Worm (Caenorhabditis elegans): ENCODE measurements around the gene Y71G10AR.4.

Y71G10AR.4 gene

ce11 chrIV:2177545-2177944 is 21.3 kb upstream of the Y71G10AR.4 start, which contains the start of gene hrpu-2 (continued):
- no peak for TF ChIP-seq aly-2 (tag; optimal IDR thresholded peaks at IDR 0.05)
- TF ChIP-seq lsy-2 (tag; optimal IDR thresholded peaks at IDR 0.05) = peak; percentile 25 to 90
- peak in 1 of 2 experiments; percentile 10 for TF ChIP-seq mdl-1 (tag; optimal IDR thresholded peaks at IDR 0.05)
- peak; percentile 62 for TF ChIP-seq spr-3 (GFP tag; optimal IDR thresholded peaks at IDR 0.05)
- TF ChIP-seq lin-13 (GFP tag; optimal IDR thresholded peaks at IDR 0.05) = peak; percentile 85
- TF ChIP-seq ceh-44 (GFP tag; IDR thresholded peaks at IDR 0.05) = no peak
- peak; percentile 55 for TF ChIP-seq ztf-7 (tag; optimal IDR thresholded peaks at IDR 0.05)
- TF ChIP-seq T20F7.1 (GFP tag; optimal IDR thresholded peaks at IDR 0.05) = no peak
- TF ChIP-seq ztf-11 (tag; optimal IDR thresholded peaks at IDR 0.05) = no peak
- TF ChIP-seq Y5F2A.4 (GFP tag; optimal IDR thresholded peaks at IDR 0.05) = no peak
- TF ChIP-seq zag-1 (tag; optimal IDR thresholded peaks at IDR 0.05) = no peak
- TF ChIP-seq nhr-11 (tag; optimal IDR thresholded peaks at IDR 0.05) = peak; percentile 38
- no peak for TF ChIP-seq egl-43 (GFP tag; IDR thresholded peaks at IDR 0.05)
- TF ChIP-seq rbr-2 (tag; optimal IDR thresholded peaks at IDR 0.05) = peak; percentile 79
- peak; percentile 49; the same call in 1 of the 2 replicates for TF ChIP-seq vab-7 (GFP tag; IDR thresholded peaks at IDR 0.05)
- TF ChIP-seq D1046.2 (GFP tag; IDR thresholded peaks at IDR 0.05) = no peak
- TF ChIP-seq nhr-102 (tag; optimal IDR thresholded peaks at IDR 0.05) = peak; percentile 85
- TF ChIP-seq mdt-29 (GFP tag; IDR thresholded peaks at IDR 0.05) = no peak
- TF ChIP-seq daf-8 (GFP tag; IDR thresholded peaks at IDR 0.05) = no peak
- TF ChIP-seq tra-1 (GFP tag; IDR thresholded peaks at IDR 0.05) = peak; percentile 78; the same call in 1 of the 2 replicates
- no peak for TF ChIP-seq saeg-2 (GFP tag; IDR thresholded peaks at IDR 0.05)
- peak; percentile 57 for TF ChIP-seq F10B5.3 (tag; optimal IDR thresholded peaks at IDR 0.05)
- TF ChIP-seq fos-1 (tag; optimal IDR thresholded peaks at IDR 0.05) = no peak
- TF ChIP-seq daf-12 (tag; optimal IDR thresholded peaks at IDR 0.05) = no peak
- no peak for TF ChIP-seq lim-7 (GFP tag; IDR thresholded peaks at IDR 0.05)
- no peak for TF ChIP-seq ceh-28 (tag; optimal IDR thresholded peaks at IDR 0.05)
- peak; percentile 62 for TF ChIP-seq php-3 (GFP tag; IDR thresholded peaks at IDR 0.05)
- peak; percentile 41 for TF ChIP-seq fkh-10 (GFP tag; optimal IDR thresholded peaks at IDR 0.05)
- peak; percentile 65 for TF ChIP-seq spr-1 (tag; optimal IDR thresholded peaks at IDR 0.05)
- TF ChIP-seq nhr-41 (GFP tag; IDR thresholded peaks at IDR 0.05) = no peak
- TF ChIP-seq dmd-6 (GFP tag; IDR thresholded peaks at IDR 0.05) = peak; percentile 82
- TF ChIP-seq sdz-12 (GFP tag; optimal IDR thresholded peaks at IDR 0.05) = no peak
- TF ChIP-seq ZK337.2 (GFP tag; IDR thresholded peaks at IDR 0.05) = no peak
- TF ChIP-seq ceh-32 (tag; optimal IDR thresholded peaks at IDR 0.05; ENCODE audit: poor library complexity) = no peak
- TF ChIP-seq nhr-10 (tag; optimal IDR thresholded peaks at IDR 0.05) = no peak
- no peak for TF ChIP-seq skn-1 (tag; optimal IDR thresholded peaks at IDR 0.05)
- TF ChIP-seq pha-4 (GFP tag; IDR thresholded peaks at IDR 0.05) = peak; percentile 67; the same call in 1 of the 2 replicates
- TF ChIP-seq pha-4 (tag; optimal IDR thresholded peaks at IDR 0.05) = no peak
- TF ChIP-seq lin-1 (GFP tag; IDR thresholded peaks at IDR 0.05) = no peak
- no peak for TF ChIP-seq madf-9 (GFP tag; conservative IDR thresholded peaks at IDR 0.05)
- no peak for TF ChIP-seq ZK546.5 (tag; optimal IDR thresholded peaks at IDR 0.05)
- no peak for TF ChIP-seq mxl-2 (GFP tag; conservative IDR thresholded peaks at IDR 0.05)
- TF ChIP-seq duxl-1 (tag; optimal IDR thresholded peaks at IDR 0.05; ENCODE audit: poor library complexity) = peak; percentile 31
- peak; percentile 49 for TF ChIP-seq nhr-48 (tag; optimal IDR thresholded peaks at IDR 0.05)
- peak; percentile 52; the same call in 1 of the 2 replicates for TF ChIP-seq arid-1 (GFP tag; conservative IDR thresholded peaks at IDR 0.05)
- TF ChIP-seq hlh-30 (tag; optimal IDR thresholded peaks at IDR 0.05; ENCODE audit: insufficient read depth) = peak; percentile 73
- TF ChIP-seq ctbp-1 (GFP tag; IDR thresholded peaks at IDR 0.05) = peak; percentile 55; the same call in 1 of the 2 replicates
- peak; percentile 79 for TF ChIP-seq T26A8.4 (GFP tag; IDR thresholded peaks at IDR 0.05)
- TF ChIP-seq set-16 (GFP tag; IDR thresholded peaks at IDR 0.05) = 0 out of 2 replicates have a peak, but pooled peaks have one; percentile 10
- TF ChIP-seq unc-130 (GFP tag; optimal IDR thresholded peaks at IDR 0.05) = peak; percentile 23
- TF ChIP-seq lin-38 (GFP tag; IDR thresholded peaks at IDR 0.05) = peak; percentile 87
- peak; percentile 73 for TF ChIP-seq F37D6.2 (tag; optimal IDR thresholded peaks at IDR 0.05)
